Worm (Caenorhabditis elegans): ENCODE results near the gene cyp-37B1.

ce11 chrV:16259684-16260083 lies 18.2 kb upstream of the cyp-37B1 start, which contains the start of gene nhr-127:
- TF ChIP-seq ceh-82 (tag; optimal IDR thresholded peaks at IDR 0.05) (no peak), snpc-4 (tag; optimal IDR thresholded peaks at IDR 0.05) (no peak), ceh-16 (tag; optimal IDR thresholded peaks at IDR 0.05) (no peak), R02D3.7 (tag; optimal IDR thresholded peaks at IDR 0.05) (no peak), skn-1 (tag; optimal IDR thresholded peaks at IDR 0.05) (no peak)
